Worm (Caenorhabditis elegans) whole organism, L4 larva: Measurements from ENCODE around the gene F55H2.5.

ENCODE experiments used
- F26F4.8 ChIP-seq: fragments of 200-800 bp; sonication (Bioruptor generic); conservative IDR thresholded peaks from 2 replicates; pipeline ENCODE4 v1.3.6; 2022; ENCODE audit warnings: missing genetic modification characterization, missing compliant biosample characterization
- F37D6.2 ChIP-seq: sonication (generic microtip); optimal IDR thresholded peaks from 2 replicates; lab custom pipeline; 2016; ENCODE audit warnings: mild to moderate bottlenecking, missing genetic modification characterization, missing compliant biosample characterization
- Y105C5A.15 ChIP-seq: fragments of 200-800 bp; sonication (Bioruptor generic); IDR thresholded peaks from 2 replicates; pipeline ENCODE4 v1.3.6; 2022; ENCODE audit warnings: missing genetic modification characterization, missing compliant biosample characterization
- Y75B8A.6 ChIP-seq: fragments of 200-800 bp; sonication (Bioruptor generic); IDR thresholded peaks from 2 replicates; pipeline ENCODE4 v1.3.6; 2022; ENCODE audit warnings: missing genetic modification reagents, missing genetic modification characterization, missing compliant biosample characterization
- ZK337.2 ChIP-seq: fragments of 200-800 bp; sonication (Bioruptor generic); IDR thresholded peaks from 2 replicates; pipeline ENCODE4 v1.3.6; 2022; ENCODE audit warnings: missing genetic modification reagents, missing genetic modification characterization, missing compliant biosample characterization
- ZK546.5 ChIP-seq, 2 experiments: sonication (generic microtip); optimal IDR thresholded peaks; 2 replicates each; lab custom pipeline; 2017; ENCODE audit warnings: missing biosample characterization in 2 of 2, missing genetic modification characterization in 2 of 2
- aha-1 ChIP-seq: fragments of 150-350 bp; peaks from one replicate; lab custom pipeline; 2014; ENCODE audit warnings: missing biosample characterization, missing genetic modification characterization
- aly-2 ChIP-seq: sonication (generic microtip); optimal IDR thresholded peaks from 2 replicates; lab custom pipeline; 2018; ENCODE audit warnings: missing biosample characterization, missing genetic modification characterization
- ama-1 ChIP-seq: fragments of 150-350 bp; optimal IDR thresholded peaks from 2 replicates; lab custom pipeline; 2014; ENCODE audit warnings: inconsistent platforms, mixed read lengths
- arid-1 ChIP-seq: fragments of 200-800 bp; sonication (Bioruptor generic); conservative IDR thresholded peaks from 2 replicates; pipeline ENCODE4 v1.3.6; 2022; ENCODE audit warnings: missing genetic modification reagents, missing genetic modification characterization, missing compliant biosample characterization
- ceh-20 ChIP-seq: fragments of 200-800 bp; sonication (Bioruptor generic); IDR thresholded peaks from 2 replicates; pipeline ENCODE4 v1.3.6; 2022; ENCODE audit warnings: missing genetic modification reagents, missing genetic modification characterization, missing compliant biosample characterization
- ceh-28 ChIP-seq: fragments of 150-350 bp; optimal IDR thresholded peaks from 2 replicates; lab custom pipeline; 2014; ENCODE audit warnings: missing biosample characterization, missing genetic modification reagents, missing genetic modification characterization
- ceh-32 ChIP-seq: sonication (generic microtip); optimal IDR thresholded peaks from 2 replicates; lab custom pipeline; 2016; ENCODE audit warnings: mild to moderate bottlenecking, missing genetic modification characterization, missing compliant biosample characterization; ENCODE audit not compliant: poor library complexity
- ctbp-1 ChIP-seq: fragments of 200-800 bp; sonication (Bioruptor generic); IDR thresholded peaks from 2 replicates; pipeline ENCODE4 v1.3.6; 2022; ENCODE audit warnings: missing genetic modification reagents, missing genetic modification characterization, missing compliant biosample characterization
- daf-12 ChIP-seq: fragments of 150-350 bp; optimal IDR thresholded peaks from 2 replicates; lab custom pipeline; 2014; ENCODE audit warnings: missing biosample characterization, missing genetic modification reagents, missing genetic modification characterization
- daf-8 ChIP-seq: fragments of 200-800 bp; sonication (Bioruptor generic); IDR thresholded peaks from 2 replicates; pipeline ENCODE4 v1.3.6; 2022; ENCODE audit warnings: missing genetic modification characterization, missing compliant biosample characterization
- dmd-8 ChIP-seq: fragments of 200-800 bp; sonication (Bioruptor generic); IDR thresholded peaks from 2 replicates; pipeline ENCODE4 v1.3.6; 2022; ENCODE audit warnings: missing genetic modification characterization, missing compliant biosample characterization
- dmd-9 ChIP-seq: fragments of 200-800 bp; sonication (Bioruptor generic); IDR thresholded peaks from 2 replicates; pipeline ENCODE4 v1.3.6; 2022; ENCODE audit warnings: missing genetic modification reagents, missing genetic modification characterization, missing compliant biosample characterization
- duxl-1 ChIP-seq: sonication (generic microtip); optimal IDR thresholded peaks from 2 replicates; lab custom pipeline; 2016; ENCODE audit warnings: mild to moderate bottlenecking, missing genetic modification characterization, moderate library complexity, missing compliant biosample characterization; ENCODE audit not compliant: poor library complexity
- egl-27 ChIP-seq: sonication (generic microtip); optimal IDR thresholded peaks from 3 replicates; lab custom pipeline; 2017; ENCODE audit warnings: missing biosample characterization, missing genetic modification reagents, missing genetic modification characterization
- egl-43 ChIP-seq: fragments of 200-800 bp; sonication (Bioruptor generic); IDR thresholded peaks from 2 replicates; pipeline ENCODE4 v1.3.6; 2022; ENCODE audit warnings: missing genetic modification reagents, missing genetic modification characterization, missing compliant biosample characterization
- fos-1 ChIP-seq: fragments of 150-350 bp; optimal IDR thresholded peaks from 2 replicates; lab custom pipeline; 2014; ENCODE audit warnings: missing biosample characterization, missing genetic modification characterization
- gei-8 ChIP-seq: fragments of 200-800 bp; sonication (Bioruptor generic); optimal IDR thresholded peaks from 2 replicates; lab custom pipeline; 2018; ENCODE audit warnings: mild to moderate bottlenecking, missing genetic modification characterization, missing compliant biosample characterization
- hlh-11 ChIP-seq: fragments of 200-800 bp; sonication (Bioruptor generic); optimal IDR thresholded peaks from 2 replicates; lab custom pipeline; 2018; ENCODE audit warnings: mild to moderate bottlenecking, missing genetic modification characterization, missing compliant biosample characterization
- hlh-30 ChIP-seq: sonication (generic microtip); optimal IDR thresholded peaks from 2 replicates; lab custom pipeline; 2017; ENCODE audit warnings: antibody characterized with exemption, mild to moderate bottlenecking, missing genetic modification characterization, missing compliant biosample characterization; ENCODE audit not compliant: insufficient read depth
- hmg-1.1 ChIP-seq: fragments of 200-800 bp; sonication (Bioruptor generic); IDR thresholded peaks from 2 replicates; pipeline ENCODE4 v1.3.6; 2022; ENCODE audit warnings: missing genetic modification reagents, missing genetic modification characterization, missing compliant biosample characterization
- lim-7 ChIP-seq: fragments of 200-800 bp; sonication (Bioruptor generic); IDR thresholded peaks from 2 replicates; pipeline ENCODE4 v1.3.6; 2022; ENCODE audit warnings: missing genetic modification characterization, missing compliant biosample characterization
- lin-1 ChIP-seq: fragments of 200-800 bp; sonication (Bioruptor generic); IDR thresholded peaks from 2 replicates; pipeline ENCODE4 v1.3.6; 2022; ENCODE audit warnings: missing genetic modification reagents, missing genetic modification characterization, missing compliant biosample characterization
- lin-29 ChIP-seq: fragments of 200-800 bp; sonication (Bioruptor generic); IDR thresholded peaks from 2 replicates; pipeline ENCODE4 v1.3.6; 2022; ENCODE audit warnings: missing genetic modification reagents, missing genetic modification characterization, missing compliant biosample characterization
- lir-3 ChIP-seq: sonication (generic microtip); optimal IDR thresholded peaks from 2 replicates; lab custom pipeline; 2016; ENCODE audit warnings: mild to moderate bottlenecking, missing genetic modification characterization, missing compliant biosample characterization
- mdl-1 ChIP-seq, 2 experiments: fragments of 150-350 bp in 1 of 2; sonication (generic microtip) in 1 of 2; optimal IDR thresholded peaks; 2 replicates each; lab custom pipeline; 2014 to 2017; ENCODE audit warnings: missing biosample characterization in 2 of 2, missing genetic modification characterization in 2 of 2
- mes-2 ChIP-seq: sonication (generic microtip); optimal IDR thresholded peaks from 2 replicates; lab custom pipeline; 2016; ENCODE audit warnings: missing genotype, mild to moderate bottlenecking, missing genetic modification characterization, missing compliant biosample characterization; ENCODE audit not compliant: poor library complexity, severe bottlenecking
- mxl-3 ChIP-seq: fragments of 200-800 bp; sonication (Bioruptor generic); optimal IDR thresholded peaks from 2 replicates; lab custom pipeline; 2018; ENCODE audit warnings: mild to moderate bottlenecking, missing genetic modification characterization, missing compliant biosample characterization
- nhr-10 ChIP-seq: fragments of 150-350 bp; optimal IDR thresholded peaks from 2 replicates; lab custom pipeline; 2014; ENCODE audit warnings: missing biosample characterization, missing genetic modification characterization
- nhr-25 ChIP-seq: sonication (generic microtip); optimal IDR thresholded peaks from 2 replicates; lab custom pipeline; 2017; ENCODE audit warnings: missing genetic modification characterization, mild to moderate bottlenecking, missing compliant biosample characterization, antibody characterized with exemption, moderate library complexity, borderline replicate concordance; ENCODE audit not compliant: insufficient read depth
- nhr-28 ChIP-seq: fragments of 150-350 bp; optimal IDR thresholded peaks from 2 replicates; lab custom pipeline; 2014; ENCODE audit warnings: missing biosample characterization, missing genetic modification characterization
- nhr-48 ChIP-seq: sonication (generic microtip); optimal IDR thresholded peaks from 2 replicates; lab custom pipeline; 2016; ENCODE audit warnings: mild to moderate bottlenecking, missing genetic modification characterization, missing compliant biosample characterization
- nhr-6 ChIP-seq: fragments of 150-350 bp; optimal IDR thresholded peaks from 2 replicates; lab custom pipeline; 2014; ENCODE audit warnings: missing biosample characterization, missing genetic modification characterization
- rbr-2 ChIP-seq: sonication (generic microtip); optimal IDR thresholded peaks from 2 replicates; lab custom pipeline; 2016; ENCODE audit warnings: missing genotype, missing genetic modification characterization, missing compliant biosample characterization
- saeg-2 ChIP-seq: fragments of 200-800 bp; sonication (Bioruptor generic); IDR thresholded peaks from 2 replicates; pipeline ENCODE4 v1.3.6; 2022; ENCODE audit warnings: missing genetic modification reagents, missing genetic modification characterization, missing compliant biosample characterization
- sdz-12 ChIP-seq: fragments of 200-800 bp; sonication (Bioruptor generic); optimal IDR thresholded peaks from 2 replicates; lab custom pipeline; 2018; ENCODE audit warnings: mild to moderate bottlenecking, missing genetic modification characterization, missing compliant biosample characterization
- set-16 ChIP-seq: fragments of 200-800 bp; sonication (Bioruptor generic); IDR thresholded peaks from 2 replicates; pipeline ENCODE4 v1.3.6; 2022; ENCODE audit warnings: missing genetic modification reagents, missing genetic modification characterization, missing compliant biosample characterization
- unc-130 ChIP-seq: sonication (generic microtip); optimal IDR thresholded peaks from 2 replicates; lab custom pipeline; 2016; ENCODE audit warnings: missing genetic modification reagents, missing genetic modification characterization, missing compliant biosample characterization
- unc-39 ChIP-seq: sonication (generic microtip); optimal IDR thresholded peaks from 2 replicates; lab custom pipeline; 2017; ENCODE audit warnings: missing biosample characterization, missing genetic modification characterization
- zag-1 ChIP-seq: fragments of 150-350 bp; optimal IDR thresholded peaks from 2 replicates; lab custom pipeline; 2014; ENCODE audit warnings: missing biosample characterization, missing genetic modification characterization
- zip-11 ChIP-seq: fragments of 200-800 bp; sonication (Bioruptor generic); IDR thresholded peaks from 2 replicates; pipeline ENCODE4 v1.3.6; 2022; ENCODE audit warnings: missing genetic modification characterization, missing compliant biosample characterization
- ztf-7 ChIP-seq: fragments of 150-350 bp; optimal IDR thresholded peaks from 2 replicates; lab custom pipeline; 2014; ENCODE audit warnings: missing biosample characterization, missing genetic modification characterization

F55H2.5 gene

ce11 chrIII:9511055-9511520 is at the start of gene F55H2.5:
Gene F55H2.5 (plus strand): TSS chrIII:9511470.
- TF ChIP-seq nhr-28 (peak; percentile 11), aha-1 (tag; lab: Kevin White, UChicago) (peak; percentile 11), ZK546.5 (tag; optimal IDR thresholded peaks at IDR 0.05; lab: Kevin White, UChicago) (no peak), hlh-30 (peak; percentile 76), lin-29 (GFP tag; lab: Robert Waterston, UW) (no peak), dmd-8 (no peak), mes-2 (tag; lab: Kevin White, UChicago) (no peak), mdl-1 (tag; optimal IDR thresholded peaks at IDR 0.05; lab: Kevin White, UChicago) (peak in 1 of 2 experiments; percentile 20)

DNA sequence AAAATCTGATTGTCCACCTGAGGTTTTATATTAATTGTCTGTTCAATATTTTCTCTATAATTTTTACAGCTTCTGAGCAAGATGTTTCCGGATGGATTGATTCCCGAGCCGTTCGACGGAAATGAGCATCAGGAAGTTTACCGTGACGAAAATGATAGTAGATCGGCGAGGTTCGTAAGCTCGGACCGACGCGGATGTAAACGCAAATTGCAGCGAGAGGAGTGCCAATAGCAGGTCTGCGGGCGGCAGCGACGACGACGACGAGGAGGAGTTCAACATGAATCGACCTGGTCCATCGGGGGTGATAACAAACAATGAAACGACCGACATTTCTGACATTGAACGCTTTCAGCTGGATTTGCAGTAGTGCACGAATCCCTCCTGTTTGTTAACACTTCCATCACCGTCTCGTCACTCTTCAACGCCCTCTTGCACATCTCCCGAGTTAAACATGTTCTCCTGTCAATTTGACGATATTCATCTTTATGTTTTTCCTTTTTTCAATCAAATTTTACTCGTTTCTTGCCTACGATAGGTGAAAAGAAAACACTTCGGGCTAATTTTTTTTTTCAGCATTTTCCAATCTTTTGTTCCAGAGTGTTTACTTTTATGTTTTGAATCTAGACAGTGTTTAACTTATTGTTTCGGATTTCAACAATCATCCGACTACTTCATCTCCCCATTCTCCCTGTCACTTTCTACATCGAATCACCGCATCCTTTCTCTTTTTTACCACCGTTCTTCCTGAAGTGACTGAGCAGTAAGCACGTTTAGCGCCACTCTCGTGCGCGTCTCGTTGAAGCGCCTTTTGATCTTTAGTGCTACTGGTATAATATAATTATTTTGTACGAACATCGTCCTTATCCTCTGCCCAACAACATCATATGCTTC is 49.1 kb upstream of the F55H2.5 start:
- no peak for TF ChIP-seq unc-39 (tag; lab: Kevin White, UChicago)
- TF ChIP-seq aly-2 (tag; lab: Kevin White, UChicago) = peak; percentile 78
- TF ChIP-seq Y75B8A.6 (GFP tag; lab: Robert Waterston, UW) = no peak
- TF ChIP-seq ZK337.2 (GFP tag; lab: Robert Waterston, UW) = no peak
- TF ChIP-seq hlh-11 (tag; lab: Kevin White, UChicago) = no peak
- no peak for TF ChIP-seq fos-1 (tag; lab: Kevin White, UChicago)
- no peak for TF ChIP-seq rbr-2 (tag; lab: Kevin White, UChicago)
- TF ChIP-seq arid-1 = no peak
- TF ChIP-seq F37D6.2 (tag; lab: Kevin White, UChicago) = no peak
- TF ChIP-seq ama-1 = peak; percentile 89
- 0 out of 2 replicates have a peak, but pooled peaks have one; percentile 32 for TF ChIP-seq F26F4.8 (GFP tag; lab: Robert Waterston, UW)
- TF ChIP-seq ceh-28 (tag; lab: Kevin White, UChicago) = no peak
- TF ChIP-seq saeg-2 (GFP tag; lab: Robert Waterston, UW) = no peak
- TF ChIP-seq egl-43 = peak; percentile 73
- no peak for TF ChIP-seq hmg-1.1
- no peak for TF ChIP-seq nhr-48 (tag; lab: Kevin White, UChicago)
- TF ChIP-seq egl-27 (tag; lab: Kevin White, UChicago) = no peak
- TF ChIP-seq ceh-32 (tag; lab: Kevin White, UChicago) = no peak
- TF ChIP-seq ztf-7 = no peak
- no peak for TF ChIP-seq sdz-12 (GFP tag; lab: Kevin White, UChicago)
- no peak for TF ChIP-seq unc-130 (GFP tag; lab: Kevin White, UChicago)
- TF ChIP-seq Y105C5A.15 (GFP tag; lab: Robert Waterston, UW) = no peak
- TF ChIP-seq ceh-20 (GFP tag; lab: Robert Waterston, UW) = no peak
- no peak for TF ChIP-seq mes-2 (tag; lab: Kevin White, UChicago)
- peak; percentile 49; the same call in 1 of the 2 replicates for TF ChIP-seq lin-1 (GFP tag; lab: Robert Waterston, UW)
- 0 out of 2 replicates have a peak, but pooled peaks have one; percentile 18 for TF ChIP-seq ctbp-1 (GFP tag; lab: Robert Waterston, UW)
- TF ChIP-seq gei-8 (GFP tag; lab: Kevin White, UChicago) = no peak
- peak; percentile 2 for TF ChIP-seq mxl-3
- no peak for TF ChIP-seq zag-1
- TF ChIP-seq lim-7 (GFP tag; lab: Robert Waterston, UW) = 0 out of 2 replicates have a peak, but pooled peaks have one; percentile 32
- no peak for TF ChIP-seq daf-12
- no peak for TF ChIP-seq daf-8 (GFP tag; lab: Robert Waterston, UW)
- TF ChIP-seq hlh-30 = no peak
- TF ChIP-seq duxl-1 (tag; lab: Kevin White, UChicago) = no peak
- 0 out of 2 replicates have a peak, but pooled peaks have one; percentile 20 for TF ChIP-seq set-16 (GFP tag; lab: Robert Waterston, UW)
- no peak for TF ChIP-seq dmd-9 (GFP tag; lab: Robert Waterston, UW)
- no peak for TF ChIP-seq nhr-6 (tag; lab: Kevin White, UChicago)
- peak; percentile 50 for TF ChIP-seq nhr-10 (tag; lab: Kevin White, UChicago)
- TF ChIP-seq zip-11 (GFP tag; lab: Robert Waterston, UW) = no peak
- no peak for TF ChIP-seq lir-3
- TF ChIP-seq nhr-25 (tag; lab: Kevin White, UChicago) = no peak
